Fruit fly (Drosophila melanogaster): ENCODE results near the gene ringer.

DNA sequence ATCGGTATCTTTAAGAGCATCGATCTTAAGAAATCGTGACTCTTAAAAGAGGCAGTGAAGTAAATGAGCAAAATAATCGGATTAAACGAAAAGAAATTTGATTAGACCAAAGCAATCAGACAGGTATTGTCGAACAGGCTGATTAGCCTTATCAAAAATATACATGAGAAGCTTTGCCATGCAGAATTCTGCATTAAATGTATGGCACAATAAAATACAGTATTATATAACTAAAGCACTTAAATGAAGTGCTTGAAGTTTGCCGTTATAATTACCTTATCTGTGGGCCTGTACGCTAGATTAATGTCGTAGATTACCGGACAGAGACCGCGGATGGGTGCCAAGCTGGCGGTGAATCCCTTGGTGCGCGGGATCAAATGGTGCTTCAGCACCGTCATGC is 23.8 kb upstream of the ringer start:
- TF ChIP-seq CG13624 (GFP tag; optimal IDR thresholded peaks at IDR 0.05) (no peak), cg (GFP tag; optimal IDR thresholded peaks at IDR 0.05) (no peak), grn (GFP tag; optimal IDR thresholded peaks at IDR 0.05) (peak; percentile 20), z (GFP tag; IDR thresholded peaks at IDR 0.05) (no peak), CG8478 (optimal IDR thresholded peaks at IDR 0.05) (no peak), CG18764 (GFP tag; optimal IDR thresholded peaks at IDR 0.05) (no peak), ttk (GFP tag; IDR thresholded peaks at IDR 0.05) (no peak), CG5180 (GFP tag; optimal IDR thresholded peaks at IDR 0.05) (no peak)

Data from whole organism, embryonic.